Fruit fly (Drosophila melanogaster): ENCODE results near the gene CG1265.

Gene CG1265

DNA sequence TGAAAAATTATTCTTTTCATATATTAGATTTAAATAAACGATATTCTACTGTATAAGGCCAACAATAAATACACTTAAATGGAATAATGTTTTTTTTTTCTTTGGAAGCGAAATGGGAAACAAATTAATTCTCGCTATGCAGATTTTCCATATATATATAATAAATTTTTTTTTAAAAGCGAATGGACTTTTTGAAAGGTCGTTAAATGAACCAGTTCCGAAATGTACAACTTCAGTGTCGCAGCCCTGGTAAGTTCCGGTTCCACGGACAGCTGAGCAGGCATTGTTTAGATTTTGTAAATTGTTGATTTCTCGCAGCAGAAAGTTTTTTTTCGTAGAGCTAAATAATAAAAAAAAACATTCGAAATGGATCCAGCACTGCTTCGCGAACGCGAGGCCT is 32.2 kb downstream of the CG1265 start, which contains the start of gene TfIIEbeta (continued):
- TF ChIP-seq CG6813 (GFP tag; optimal IDR thresholded peaks at IDR 0.05) (no peak), CG11723 (GFP tag; optimal IDR thresholded peaks at IDR 0.05) (no peak), slou (GFP tag; optimal IDR thresholded peaks at IDR 0.05) (no peak), CG4360 (GFP tag; IDR thresholded peaks at IDR 0.05) (no peak), grn (GFP tag; optimal IDR thresholded peaks at IDR 0.05) (no peak), CG14965 (GFP tag; optimal IDR thresholded peaks at IDR 0.05; ENCODE audit: borderline replicate concordance) (no peak), CG14441 (GFP tag; IDR thresholded peaks at IDR 0.05) (no peak), CG16813 (GFP tag; IDR thresholded peaks at IDR 0.05; ENCODE audit: partially characterized antibody) (no peak), dmrt11E (tag; optimal IDR thresholded peaks at IDR 0.05) (peak; percentile 23), otp (GFP tag; IDR thresholded peaks at IDR 0.05) (no peak), cato (GFP tag; optimal IDR thresholded peaks at IDR 0.05; ENCODE audit: borderline replicate concordance) (no peak), Sin3A (optimal IDR thresholded peaks at IDR 0.05) (no peak), CG10274 (GFP tag; optimal IDR thresholded peaks at IDR 0.05) (no peak), Bdp1 (GFP tag; optimal IDR thresholded peaks at IDR 0.05) (no peak), C15 (GFP tag; IDR thresholded peaks at IDR 0.05) (no peak), oc (tag; optimal IDR thresholded peaks at IDR 0.05) (no peak), zf30C (GFP tag; optimal IDR thresholded peaks at IDR 0.05) (no peak), Trl (optimal IDR thresholded peaks at IDR 0.05) (no peak), Trl (GFP tag; optimal IDR thresholded peaks at IDR 0.05) (no peak), CG31365 (tag; optimal IDR thresholded peaks at IDR 0.05) (no peak), CG14667 (GFP tag; IDR thresholded peaks at IDR 0.05) (no peak), pita (GFP tag; optimal IDR thresholded peaks at IDR 0.05) (no peak), slbo (GFP tag; IDR thresholded peaks at IDR 0.05) (peak; percentile 54), CG4328 (GFP tag; optimal IDR thresholded peaks at IDR 0.05) (no peak), insv (GFP tag; optimal IDR thresholded peaks at IDR 0.05) (peak in 1 of 2 experiments; percentile 7), Max (GFP tag; optimal IDR thresholded peaks at IDR 0.05) (no peak), vvl (GFP tag; IDR thresholded peaks at IDR 0.05) (peak; percentile 46), Camta (GFP tag; optimal IDR thresholded peaks at IDR 0.05) (no peak), CG3726 (GFP tag; IDR thresholded peaks at IDR 0.05) (no peak), sc (optimal IDR thresholded peaks at IDR 0.05) (no peak), sc (GFP tag; optimal IDR thresholded peaks at IDR 0.05) (no peak), H2.0 (GFP tag; IDR thresholded peaks at IDR 0.05) (no peak), Hr51 (GFP tag; optimal IDR thresholded peaks at IDR 0.05) (no peak), CG12769 (tag; optimal IDR thresholded peaks at IDR 0.05) (no peak), pros (GFP tag; optimal IDR thresholded peaks at IDR 0.05) (no peak), CG6654 (GFP tag; optimal IDR thresholded peaks at IDR 0.05) (no peak), CG18262 (tag; optimal IDR thresholded peaks at IDR 0.05) (peak; percentile 31), Lpt (GFP tag; optimal IDR thresholded peaks at IDR 0.05) (no peak), CG2116 (GFP tag; optimal IDR thresholded peaks at IDR 0.05) (peak; percentile 16), Xbp1 (GFP tag; optimal IDR thresholded peaks at IDR 0.05) (peak; percentile 35), CG10959 (GFP tag; IDR thresholded peaks at IDR 0.05) (no peak), chm (GFP tag; IDR thresholded peaks at IDR 0.05) (no peak), bsh (GFP tag; optimal IDR thresholded peaks at IDR 0.05) (peak in 1 of 2 experiments; percentile 55), CG2889 (GFP tag; IDR thresholded peaks at IDR 0.05) (no peak), MBD-R2 (GFP tag; IDR thresholded peaks at IDR 0.05) (peak; percentile 92), CG11695 (GFP tag; IDR thresholded peaks at IDR 0.05) (no peak), Nf-YA (GFP tag; IDR thresholded peaks at IDR 0.05) (no peak), Six4 (GFP tag; optimal IDR thresholded peaks at IDR 0.05) (no peak), CG2129 (GFP tag; IDR thresholded peaks at IDR 0.05; ENCODE audit: partially characterized antibody) (no peak), D19B (GFP tag; optimal IDR thresholded peaks at IDR 0.05) (no peak), luna (GFP tag; optimal IDR thresholded peaks at IDR 0.05) (no peak), Bteb2 (GFP tag; optimal IDR thresholded peaks at IDR 0.05) (no peak), CG17829 (tag; optimal IDR thresholded peaks at IDR 0.05) (peak; percentile 29)
